Worm (Caenorhabditis elegans): ENCODE data around the gene dao-6.

Gene dao-6

DNA sequence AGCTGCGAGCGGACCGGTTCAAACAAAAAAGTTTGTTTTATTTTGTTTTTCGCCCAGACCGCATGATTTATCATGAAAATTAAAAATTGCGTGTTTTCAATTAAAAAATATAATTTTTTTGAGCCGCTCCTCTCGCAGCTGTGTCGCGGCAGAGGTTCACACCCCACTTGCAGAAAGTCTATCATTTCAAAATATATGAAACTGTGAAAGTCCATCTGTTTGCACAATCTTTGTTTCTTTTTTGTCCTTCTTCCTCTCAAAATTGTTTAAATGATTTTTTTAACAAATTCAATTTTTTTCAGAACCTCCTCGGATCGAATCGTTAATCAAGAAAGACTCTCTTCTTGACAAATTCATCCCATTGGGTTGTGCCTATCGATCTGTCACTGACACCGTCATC, 36.4 kb downstream of the dao-6 start, which contains the start of gene tlk-1:
tlk-1 (plus strand) TSS at position 301 of the 400 bp plus-strand sequence.
- TF ChIP-seq tbx-37 (GFP tag; conservative IDR thresholded peaks at IDR 0.05) (no peak), scrt-1 (GFP tag; IDR thresholded peaks at IDR 0.05) (no peak), ceh-36 (tag; optimal IDR thresholded peaks at IDR 0.05) (no peak), aly-1 (tag; optimal IDR thresholded peaks at IDR 0.05) (no peak), tra-4 (tag; optimal IDR thresholded peaks at IDR 0.05) (no peak), ceh-13 (GFP tag; optimal IDR thresholded peaks at IDR 0.05) (no peak), hmg-4 (GFP tag; optimal IDR thresholded peaks at IDR 0.05) (no peak), hnd-1 (tag; optimal IDR thresholded peaks at IDR 0.05) (no peak), pes-1 (GFP tag; IDR thresholded peaks at IDR 0.05) (no peak), sea-1 (GFP tag; conservative IDR thresholded peaks at IDR 0.05) (no peak), flt-1 (GFP tag; IDR thresholded peaks at IDR 0.05) (no peak), ama-1 (optimal IDR thresholded peaks at IDR 0.05) (no peak), F13C5.2 (tag; optimal IDR thresholded peaks at IDR 0.05) (no peak)

DNA sequence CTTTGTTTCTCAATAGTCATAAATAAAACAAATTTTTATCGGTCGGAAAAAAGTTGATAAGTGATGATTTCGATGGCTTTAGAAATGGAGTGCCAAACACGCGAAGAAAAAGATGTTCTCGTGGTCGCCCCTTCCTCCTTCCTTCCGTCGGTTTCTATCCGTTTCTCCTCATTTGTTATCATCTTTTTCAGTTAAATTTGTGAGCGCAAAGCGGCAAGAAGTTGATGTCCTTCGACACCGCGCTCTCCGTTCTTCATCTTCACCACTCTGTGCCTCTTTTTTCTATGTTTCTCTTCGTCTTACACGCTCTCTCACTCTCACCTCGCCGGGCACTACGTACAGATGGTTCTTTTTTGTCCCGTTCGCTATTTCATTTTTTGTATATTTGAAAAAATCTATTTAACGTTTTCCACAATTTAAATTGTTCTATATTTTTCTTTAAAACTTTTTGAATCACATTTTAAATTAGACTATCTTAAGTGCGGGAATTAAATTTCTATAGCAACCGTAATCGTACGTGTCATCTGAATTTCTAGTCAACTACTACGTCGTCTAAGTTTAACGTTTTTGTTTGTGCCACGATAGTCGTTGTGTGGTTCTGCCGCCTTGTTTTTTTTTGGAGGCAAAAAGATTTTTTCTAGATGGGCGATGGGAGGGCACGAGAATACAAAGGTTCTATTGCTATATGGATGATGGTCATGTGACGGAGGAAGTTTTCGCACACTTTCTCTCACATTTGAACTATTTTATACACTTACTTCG, 37.2 kb downstream of the dao-6 start:
- TF ChIP-seq tra-4 (tag; optimal IDR thresholded peaks at IDR 0.05): no peak
- no peak for TF ChIP-seq hmbx-1 (tag; optimal IDR thresholded peaks at IDR 0.05)
- TF ChIP-seq ets-7 (tag; optimal IDR thresholded peaks at IDR 0.05): no peak
- no peak for TF ChIP-seq scrt-1 (GFP tag; IDR thresholded peaks at IDR 0.05)

DNA sequence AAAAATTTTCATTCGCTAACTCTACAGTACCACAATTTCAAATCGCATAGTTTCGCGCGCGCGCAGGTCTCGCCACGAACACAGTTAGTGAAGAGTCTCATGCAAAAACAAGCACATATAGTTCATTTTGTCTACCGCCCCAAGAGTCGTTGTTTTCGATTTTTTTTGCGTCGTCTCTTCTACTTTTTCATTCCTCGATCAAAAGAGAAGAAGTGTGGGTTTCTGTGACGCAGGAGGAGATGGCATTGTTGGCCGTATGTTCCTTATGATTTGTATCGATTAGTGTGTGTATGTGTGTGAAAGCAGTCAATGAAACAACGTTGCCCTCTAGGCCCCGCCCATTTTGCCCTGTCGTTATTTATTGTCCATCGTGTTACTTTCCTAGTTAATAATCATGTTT, 38.1 kb downstream of the dao-6 start:
- TF ChIP-seq pes-1 (GFP tag; IDR thresholded peaks at IDR 0.05) (no peak), tbx-11 (GFP tag; IDR thresholded peaks at IDR 0.05) (no peak), tbx-37 (GFP tag; conservative IDR thresholded peaks at IDR 0.05) (no peak), aly-1 (tag; optimal IDR thresholded peaks at IDR 0.05) (no peak), flt-1 (GFP tag; IDR thresholded peaks at IDR 0.05) (no peak), hmbx-1 (tag; optimal IDR thresholded peaks at IDR 0.05) (no peak), F13C5.2 (tag; optimal IDR thresholded peaks at IDR 0.05) (no peak), ama-1 (optimal IDR thresholded peaks at IDR 0.05) (no peak), tra-4 (tag; optimal IDR thresholded peaks at IDR 0.05) (no peak), ets-7 (tag; optimal IDR thresholded peaks at IDR 0.05) (no peak), hmg-4 (GFP tag; optimal IDR thresholded peaks at IDR 0.05) (no peak), sea-1 (GFP tag; conservative IDR thresholded peaks at IDR 0.05) (no peak), ceh-36 (tag; optimal IDR thresholded peaks at IDR 0.05) (no peak), B0310.2 (tag; optimal IDR thresholded peaks at IDR 0.05) (no peak), scrt-1 (GFP tag; IDR thresholded peaks at IDR 0.05) (no peak), ceh-13 (GFP tag; optimal IDR thresholded peaks at IDR 0.05) (no peak)

DNA sequence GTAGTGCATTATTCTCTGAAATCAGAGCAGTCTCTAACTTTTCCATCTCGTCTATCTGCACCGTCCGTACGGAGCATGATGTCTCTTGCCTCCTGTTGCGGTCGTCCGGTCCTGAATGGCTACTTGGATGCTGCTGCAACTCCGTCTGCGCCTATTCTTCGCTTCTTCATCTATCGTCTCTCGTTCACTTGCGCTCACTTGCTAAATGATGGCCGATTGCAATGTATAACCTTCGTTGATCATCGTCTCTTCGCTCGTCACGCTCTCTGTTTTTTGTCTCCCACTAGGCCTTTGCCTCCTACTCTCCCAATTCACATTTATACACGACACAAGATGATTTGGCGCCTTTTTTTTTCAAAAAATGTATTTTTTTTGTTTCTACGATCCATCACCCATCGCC, 38.7 kb downstream of the dao-6 start:
- TF ChIP-seq hmg-4 (GFP tag; optimal IDR thresholded peaks at IDR 0.05): peak; percentile 60
- TF ChIP-seq hnd-1 (tag; optimal IDR thresholded peaks at IDR 0.05): no peak
- TF ChIP-seq flt-1 (GFP tag; IDR thresholded peaks at IDR 0.05): no peak
- no peak for TF ChIP-seq pes-1 (GFP tag; IDR thresholded peaks at IDR 0.05)

DNA sequence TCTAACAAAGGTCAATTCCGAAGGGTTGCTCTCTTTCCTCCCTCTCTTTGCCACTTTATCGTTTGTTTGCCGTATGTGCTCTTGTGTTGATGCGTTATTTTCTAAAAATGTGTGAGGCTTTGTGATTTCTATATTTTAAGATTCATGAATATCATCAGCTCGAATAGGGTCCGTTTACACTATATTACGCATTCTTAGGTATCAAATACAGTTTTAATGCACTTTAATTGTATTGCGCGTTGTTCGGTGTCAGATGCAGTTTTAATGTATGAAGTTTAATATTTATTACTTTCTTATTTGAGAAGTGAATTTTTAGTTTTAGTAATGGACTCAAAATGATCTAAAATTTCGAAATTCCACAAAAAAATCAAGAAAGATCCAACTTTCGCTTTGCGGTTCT, 39.6 kb downstream of the dao-6 start, which contains the start of gene bud-31:
bud-31 (minus strand) TSS at position 101 of the 400 bp plus-strand sequence.
- no peak for TF ChIP-seq hmg-4 (GFP tag; optimal IDR thresholded peaks at IDR 0.05)
- no peak for TF ChIP-seq tbx-11 (GFP tag; IDR thresholded peaks at IDR 0.05)
- TF ChIP-seq hnd-1 (tag; optimal IDR thresholded peaks at IDR 0.05): no peak
- no peak for TF ChIP-seq B0310.2 (tag; optimal IDR thresholded peaks at IDR 0.05)
- TF ChIP-seq F13C5.2 (tag; optimal IDR thresholded peaks at IDR 0.05): no peak
- no peak for TF ChIP-seq ama-1 (optimal IDR thresholded peaks at IDR 0.05)
- no peak for TF ChIP-seq scrt-1 (GFP tag; IDR thresholded peaks at IDR 0.05)
- TF ChIP-seq ets-7 (tag; optimal IDR thresholded peaks at IDR 0.05): no peak

DNA sequence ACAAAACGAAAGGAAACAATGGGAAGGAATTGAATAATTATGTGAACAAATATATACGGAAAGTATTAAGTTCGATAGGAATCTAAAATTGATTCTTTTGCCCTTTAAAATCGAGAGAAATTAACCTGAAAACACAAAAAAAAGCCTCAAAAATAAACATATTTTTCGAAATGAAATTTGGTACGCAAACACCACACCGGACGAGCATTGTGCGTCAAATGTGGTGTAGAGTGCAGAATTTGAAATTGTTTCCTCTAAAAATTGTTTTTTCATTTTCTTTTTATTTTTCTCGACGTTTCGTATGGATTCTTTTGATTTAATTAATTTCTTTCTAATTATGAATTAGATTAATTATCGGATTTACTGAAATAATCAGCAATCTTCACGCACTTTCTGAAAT, 40.6 kb downstream of the dao-6 start:
- TF ChIP-seq F13C5.2 (tag; optimal IDR thresholded peaks at IDR 0.05): peak; percentile 10
- no peak for TF ChIP-seq pes-1 (GFP tag; IDR thresholded peaks at IDR 0.05)

DNA sequence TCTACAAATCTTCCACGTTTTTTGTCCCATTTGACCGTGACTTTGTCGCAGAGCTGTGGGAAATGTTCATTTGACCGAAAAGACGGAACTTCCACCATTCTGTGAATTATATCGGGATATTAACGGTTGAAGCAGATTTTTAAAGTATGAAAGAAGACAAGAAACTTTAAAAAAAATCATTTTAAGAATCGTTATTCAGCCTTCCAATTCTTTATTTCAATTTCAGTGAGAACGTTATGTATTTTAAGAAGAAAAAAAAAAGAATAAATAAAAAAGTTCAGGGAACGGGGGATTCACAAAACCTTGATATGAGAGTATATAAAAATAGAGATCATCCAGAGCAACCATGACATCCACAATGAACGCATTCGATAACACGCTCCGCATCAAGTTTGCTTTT, 41.5 kb downstream of the dao-6 start, which contains the start of gene set-3:
set-3 (minus strand) TSS at position 101 of the 400 bp plus-strand sequence.
- TF ChIP-seq sea-1 (GFP tag; conservative IDR thresholded peaks at IDR 0.05) (no peak), tbx-11 (GFP tag; IDR thresholded peaks at IDR 0.05) (no peak), tra-4 (tag; optimal IDR thresholded peaks at IDR 0.05) (no peak), ceh-36 (tag; optimal IDR thresholded peaks at IDR 0.05) (no peak), flt-1 (GFP tag; IDR thresholded peaks at IDR 0.05) (no peak), hnd-1 (tag; optimal IDR thresholded peaks at IDR 0.05) (no peak)

DNA sequence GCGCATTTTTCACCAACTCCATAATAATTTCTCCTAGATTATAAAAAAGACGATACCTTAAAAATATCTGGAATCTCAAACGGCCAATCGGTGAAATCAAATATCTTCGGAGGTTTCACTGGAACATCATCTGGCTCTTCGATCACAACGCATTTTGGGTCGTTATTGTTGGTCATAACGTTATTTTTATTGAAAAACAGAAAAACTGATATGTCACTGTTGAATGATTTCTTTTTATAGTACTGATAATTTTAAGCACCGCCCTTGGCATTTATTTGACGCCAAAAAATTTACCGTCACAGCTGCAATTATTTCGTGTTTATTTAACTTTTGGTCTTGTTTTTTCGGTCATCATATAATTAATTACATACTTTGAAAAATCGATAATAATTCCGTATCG, 46.0 kb downstream of the dao-6 start, which contains the start of gene best-5:
best-5 (minus strand) TSS at position 210 of the 400 bp plus-strand sequence.
- TF ChIP-seq pes-1 (GFP tag; IDR thresholded peaks at IDR 0.05) (no peak), sea-1 (GFP tag; conservative IDR thresholded peaks at IDR 0.05) (no peak), hmbx-1 (tag; optimal IDR thresholded peaks at IDR 0.05) (no peak), flt-1 (GFP tag; IDR thresholded peaks at IDR 0.05) (no peak), ceh-36 (tag; optimal IDR thresholded peaks at IDR 0.05) (no peak), hmg-4 (GFP tag; optimal IDR thresholded peaks at IDR 0.05) (no peak), scrt-1 (GFP tag; IDR thresholded peaks at IDR 0.05) (no peak), ceh-13 (GFP tag; optimal IDR thresholded peaks at IDR 0.05) (no peak), ets-7 (tag; optimal IDR thresholded peaks at IDR 0.05) (no peak), tra-4 (tag; optimal IDR thresholded peaks at IDR 0.05) (no peak), aly-1 (tag; optimal IDR thresholded peaks at IDR 0.05) (no peak), F13C5.2 (tag; optimal IDR thresholded peaks at IDR 0.05) (no peak), tbx-11 (GFP tag; IDR thresholded peaks at IDR 0.05) (no peak), B0310.2 (tag; optimal IDR thresholded peaks at IDR 0.05) (no peak), ama-1 (optimal IDR thresholded peaks at IDR 0.05) (no peak), tbx-37 (GFP tag; conservative IDR thresholded peaks at IDR 0.05) (no peak), hnd-1 (tag; optimal IDR thresholded peaks at IDR 0.05) (no peak)

Measured in whole organism, early embryonic.